Worm (Caenorhabditis elegans) whole organism, dauer: ENCODE data around the gene ceh-40.
A peak's percentile ranks its signal among the peaks of the same experiment; 100 is the strongest.

Experiments
- unc-62 ChIP-seq: sonication (generic microtip); optimal IDR thresholded peaks from 2 replicates; lab custom pipeline; 2017; ENCODE audit warnings: missing biosample characterization, missing genetic modification reagents, missing genetic modification characterization

The ceh-40 gene

ce11 chrX:12320737-12321136 lies at the start of gene ceh-40:
TSS of gene ceh-40 (minus strand) at chrX:12320777.
- TF ChIP-seq unc-62 (GFP tag; lab: Kevin White, UChicago): no peak

- TF ChIP-seq unc-62 (GFP tag; lab: Kevin White, UChicago): no peak
Observed at ce11 chrX:12367498-12367897, 46.9 kb upstream of the ceh-40 start.

ce11 chrX:12365388-12365787 lies 44.8 kb upstream of the ceh-40 start, which contains the start of gene F19H6.4:
TSS of gene F19H6.4 (plus strand) at chrX:12365688.
- TF ChIP-seq unc-62 (GFP tag; lab: Kevin White, UChicago): no peak

- no peak for TF ChIP-seq unc-62 (GFP tag; lab: Kevin White, UChicago)
Observed at ce11 chrX:12364804-12365203, 44.2 kb upstream of the ceh-40 start, which contains the start of gene F19H6.5. TSS of gene F19H6.5 (minus strand) at chrX:12364904.

ce11 chrX:12362951-12363486 lies 42.4 kb upstream of the ceh-40 start:
- TF ChIP-seq unc-62 (GFP tag; lab: Kevin White, UChicago): peak; percentile 33

ce11 chrX:12360444-12360843 lies 39.9 kb upstream of the ceh-40 start, which contains the start of the genes nspc-15 and F19H6.6:
TSS of gene nspc-15 (plus strand) at chrX:12360744.
TSS of gene F19H6.6 (plus strand) at chrX:12360827.
- no peak for TF ChIP-seq unc-62 (GFP tag; lab: Kevin White, UChicago)

- TF ChIP-seq unc-62 (GFP tag; lab: Kevin White, UChicago): no peak
Observed at ce11 chrX:12358957-12359356, 38.4 kb upstream of the ceh-40 start, which contains the start of gene nspc-14. TSS of gene nspc-14 (minus strand) at chrX:12359057.

ce11 chrX:12357127-12357526 lies 36.5 kb upstream of the ceh-40 start, which contains the start of gene nspc-13:
TSS of gene nspc-13 (plus strand) at chrX:12357427.
- TF ChIP-seq unc-62 (GFP tag; lab: Kevin White, UChicago): no peak

ce11 chrX:12356581-12356980 lies 36.0 kb upstream of the ceh-40 start, which contains the start of gene nspc-12:
TSS of gene nspc-12 (minus strand) at chrX:12356681.
- no peak for TF ChIP-seq unc-62 (GFP tag; lab: Kevin White, UChicago)

ce11 chrX:12352872-12353271 lies 32.3 kb upstream of the ceh-40 start, which contains the start of gene F42F12.4:
TSS of gene F42F12.4 (minus strand) at chrX:12352947.
- no peak for TF ChIP-seq unc-62 (GFP tag; lab: Kevin White, UChicago)

- no peak for TF ChIP-seq unc-62 (GFP tag; lab: Kevin White, UChicago)
Observed at ce11 chrX:12350207-12350606, 29.6 kb upstream of the ceh-40 start, which contains the start of gene F42F12.3. TSS of gene F42F12.3 (plus strand) at chrX:12350578.

- no peak for TF ChIP-seq unc-62 (GFP tag; lab: Kevin White, UChicago)
Observed at ce11 chrX:12348329-12348728, 27.8 kb upstream of the ceh-40 start, which contains the start of gene F42F12.14. TSS of gene F42F12.14 (plus strand) at chrX:12348629.

- no peak for TF ChIP-seq unc-62 (GFP tag; lab: Kevin White, UChicago)
Observed at ce11 chrX:12347822-12348221, 27.2 kb upstream of the ceh-40 start.

- TF ChIP-seq unc-62 (GFP tag; lab: Kevin White, UChicago): no peak
Observed at ce11 chrX:12346729-12347128, 26.2 kb upstream of the ceh-40 start, which contains the start of gene F42F12.11. TSS of gene F42F12.11 (plus strand) at chrX:12347029.

- TF ChIP-seq unc-62 (GFP tag; lab: Kevin White, UChicago): no peak
Observed at ce11 chrX:12343279-12343678, 22.7 kb upstream of the ceh-40 start, which contains the start of the genes nspc-9 and nspc-10. TSS of gene nspc-9 (minus strand) at chrX:12343379. TSS of gene nspc-10 (plus strand) at chrX:12343609.

ce11 chrX:12341338-12341737 lies 20.8 kb upstream of the ceh-40 start, which contains the start of gene zig-2:
TSS of gene zig-2 (minus strand) at chrX:12341438.
- TF ChIP-seq unc-62 (GFP tag; lab: Kevin White, UChicago): no peak
